Fruit fly (Drosophila melanogaster): Measurements from ENCODE around the gene CG42813.

Gene CG42813

DNA sequence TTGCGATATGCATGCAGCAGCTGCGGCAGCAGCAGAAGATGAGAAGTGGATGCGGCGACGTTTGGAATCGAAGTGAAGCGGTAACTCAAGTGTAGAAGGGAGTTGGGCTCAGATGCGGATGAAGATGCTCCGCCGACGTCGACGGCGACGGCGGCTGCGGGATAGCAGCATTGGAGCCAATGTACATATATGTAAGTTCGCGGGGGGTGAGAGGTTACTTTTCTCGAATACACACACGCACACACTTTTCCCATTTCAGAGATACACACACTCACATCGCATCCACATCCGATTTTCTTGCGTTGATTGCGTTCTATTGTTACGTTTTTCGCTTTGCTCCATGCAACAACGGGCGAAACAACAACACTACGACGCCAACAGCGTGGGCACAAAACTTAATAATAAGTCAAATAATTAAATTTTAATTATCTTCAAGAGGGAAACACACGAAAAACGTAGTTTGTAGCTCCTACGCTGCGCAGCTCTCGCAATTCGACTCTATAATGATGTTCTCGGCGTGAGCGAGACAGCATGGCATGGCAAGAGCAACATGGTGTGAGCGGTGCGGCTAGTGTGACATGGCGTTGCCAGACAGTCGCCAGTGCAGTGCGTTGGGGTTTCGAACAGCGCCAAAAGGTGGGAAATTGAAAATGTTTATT is 16.5 kb upstream of the CG42813 start, which contains the start of gene CG18766 (continued):
- no peak for TF ChIP-seq Atf3 (GFP tag; optimal IDR thresholded peaks at IDR 0.05)
- TF ChIP-seq HmgZ (tag; optimal IDR thresholded peaks at IDR 0.05), result peak; percentile 88
- no peak for TF ChIP-seq lov (optimal IDR thresholded peaks at IDR 0.05)
- 0 out of 3 replicates have a peak, but pooled peaks have one; percentile 30 for TF ChIP-seq lov (GFP tag; IDR thresholded peaks at IDR 0.05)
- TF ChIP-seq pho (GFP tag; optimal IDR thresholded peaks at IDR 0.05), result peak; percentile 45
- TF ChIP-seq Vsx1 (GFP tag; optimal IDR thresholded peaks at IDR 0.05), result no peak
- TF ChIP-seq CG10274 (GFP tag; optimal IDR thresholded peaks at IDR 0.05), result no peak
- peak; percentile 18 for TF ChIP-seq CG9797 (GFP tag; optimal IDR thresholded peaks at IDR 0.05)
- TF ChIP-seq CG15514 (GFP tag; optimal IDR thresholded peaks at IDR 0.05), result peak; percentile 64
- TF ChIP-seq Sry-β (GFP tag; optimal IDR thresholded peaks at IDR 0.05), result no peak
- TF ChIP-seq Dp (GFP tag; optimal IDR thresholded peaks at IDR 0.05), result peak; percentile 81
- no peak for TF ChIP-seq caup (GFP tag; optimal IDR thresholded peaks at IDR 0.05; ENCODE audit: severe bottlenecking)
- no peak for TF ChIP-seq Six4 (GFP tag; optimal IDR thresholded peaks at IDR 0.05)
- TF ChIP-seq CG11560 (tag; IDR thresholded peaks at IDR 0.05), result no peak
- TF ChIP-seq Asciz (GFP tag; optimal IDR thresholded peaks at IDR 0.05), result no peak
- TF ChIP-seq amos (GFP tag; IDR thresholded peaks at IDR 0.05; ENCODE audit: partially characterized antibody), result peak; percentile 45
- no peak for TF ChIP-seq CG9609 (GFP tag; optimal IDR thresholded peaks at IDR 0.05)
- peak; percentile 39 for TF ChIP-seq Neu2 (GFP tag; optimal IDR thresholded peaks at IDR 0.05; ENCODE audit: borderline replicate concordance)
- TF ChIP-seq CG1603 (tag; optimal IDR thresholded peaks at IDR 0.05), result peak; percentile 79
- no peak for TF ChIP-seq tap (tag; optimal IDR thresholded peaks at IDR 0.05)
- TF ChIP-seq Poxn (GFP tag; IDR thresholded peaks at IDR 0.05), result no peak
- peak; percentile 20 for TF ChIP-seq B-H2 (GFP tag; optimal IDR thresholded peaks at IDR 0.05)
- TF ChIP-seq CG3995 (GFP tag; optimal IDR thresholded peaks at IDR 0.05), result peak; percentile 31
- peak in 1 of 2 experiments; percentile 91 for TF ChIP-seq Hr78 (GFP tag; optimal IDR thresholded peaks at IDR 0.05)
- TF ChIP-seq klu (GFP tag; IDR thresholded peaks at IDR 0.05), result no peak
- no peak for TF ChIP-seq otp (GFP tag; IDR thresholded peaks at IDR 0.05)
- TF ChIP-seq CG15601 (tag; optimal IDR thresholded peaks at IDR 0.05), result no peak
- TF ChIP-seq Xrp1 (GFP tag; IDR thresholded peaks at IDR 0.05), result peak; percentile 17; the same call in 1 of the 2 replicates
- TF ChIP-seq CG34224 (GFP tag; IDR thresholded peaks at IDR 0.05; ENCODE audit: partially characterized antibody), result no peak
- peak; percentile 51 for TF ChIP-seq CHES-1-like (GFP tag; optimal IDR thresholded peaks at IDR 0.05)
- TF ChIP-seq Myb (GFP tag; optimal IDR thresholded peaks at IDR 0.05), result peak; percentile 77
- no peak for TF ChIP-seq sna (GFP tag; IDR thresholded peaks at IDR 0.05; ENCODE audit: partially characterized antibody)
- peak; percentile 56 for TF ChIP-seq pb (GFP tag; optimal IDR thresholded peaks at IDR 0.05)
- no peak for TF ChIP-seq CG2678 (tag; optimal IDR thresholded peaks at IDR 0.05)
- no peak for TF ChIP-seq CG12744 (GFP tag; optimal IDR thresholded peaks at IDR 0.05)
- no peak for TF ChIP-seq CG6654 (GFP tag; optimal IDR thresholded peaks at IDR 0.05)
- TF ChIP-seq CG8478 (optimal IDR thresholded peaks at IDR 0.05), result peak; percentile 99
- TF ChIP-seq grn (GFP tag; optimal IDR thresholded peaks at IDR 0.05), result peak; percentile 41
- TF ChIP-seq CG12659 (GFP tag; optimal IDR thresholded peaks at IDR 0.05), result peak; percentile 62
- TF ChIP-seq GATAe (GFP tag; conservative IDR thresholded peaks at IDR 0.05), result no peak
- TF ChIP-seq CG1792 (GFP tag; optimal IDR thresholded peaks at IDR 0.05), result peak; percentile 5
- no peak for TF ChIP-seq CG17385 (GFP tag; optimal IDR thresholded peaks at IDR 0.05)
- peak; percentile 42; the same call in 1 of the 2 replicates for TF ChIP-seq ato (GFP tag; IDR thresholded peaks at IDR 0.05; ENCODE audit: partially characterized antibody)
- TF ChIP-seq CG18476 (GFP tag; optimal IDR thresholded peaks at IDR 0.05), result no peak
- TF ChIP-seq Bdp1 (GFP tag; optimal IDR thresholded peaks at IDR 0.05), result peak; percentile 9
- TF ChIP-seq chm (GFP tag; IDR thresholded peaks at IDR 0.05), result no peak
- peak; percentile 32 for TF ChIP-seq CG15479 (GFP tag; optimal IDR thresholded peaks at IDR 0.05)
- peak in 1 of 2 experiments; percentile 47 for TF ChIP-seq tll (GFP tag; optimal IDR thresholded peaks at IDR 0.05)
- TF ChIP-seq CG16815 (GFP tag; optimal IDR thresholded peaks at IDR 0.05), result no peak
